Fruit fly (Drosophila melanogaster) whole organism, embryonic: ENCODE measurements around the gene CG3071.

ENCODE experiments used
- Ada2b ChIP-seq: fragments of 200-800 bp; sonication (Bioruptor generic); IDR thresholded peaks from 2 replicates; pipeline ENCODE4 v1.3.6; 2022; ENCODE audit warnings: missing biosample characterization, missing genetic modification characterization
- Aef1 ChIP-seq: fragments of 200-800 bp; sonication (Bioruptor generic); IDR thresholded peaks from 3 replicates; pipeline ENCODE4 v1.3.6; 2022; ENCODE audit warnings: missing biosample characterization, missing genetic modification characterization
- Atf-2 ChIP-seq: fragments of 200-800 bp; sonication (Bioruptor generic); optimal IDR thresholded peaks from 2 replicates; lab custom pipeline; 2016; ENCODE audit warnings: missing biosample characterization, missing genetic modification characterization
- Bdp1 ChIP-seq: fragments of 200-800 bp; sonication (Bioruptor generic); optimal IDR thresholded peaks from 3 replicates; lab custom pipeline; 2016; ENCODE audit warnings: missing biosample characterization, missing genetic modification characterization
- CG10462 ChIP-seq: fragments of 200-800 bp; sonication (Bioruptor generic); optimal IDR thresholded peaks from 2 replicates; lab custom pipeline; 2016; ENCODE audit warnings: missing biosample characterization, missing genetic modification characterization
- CG10654 ChIP-seq: fragments of 200-800 bp; sonication (Bioruptor generic); optimal IDR thresholded peaks from 2 replicates; lab custom pipeline; 2016; ENCODE audit warnings: missing biosample characterization, missing genetic modification characterization
- CG10979 ChIP-seq: fragments of 200-800 bp; sonication (Bioruptor generic); optimal IDR thresholded peaks from 2 replicates; lab custom pipeline; 2018; ENCODE audit warnings: missing biosample characterization, mild to moderate bottlenecking, missing genetic modification characterization, moderate library complexity
- CG15601 ChIP-seq: fragments of 200-800 bp; sonication (Bioruptor generic); optimal IDR thresholded peaks from 3 replicates; lab custom pipeline; 2019; ENCODE audit warnings: missing biosample characterization, mild to moderate bottlenecking, missing genetic modification characterization, moderate library complexity
- CG16779 ChIP-seq: fragments of 200-800 bp; sonication (Bioruptor generic); IDR thresholded peaks from 2 replicates; pipeline ENCODE4 v1.3.6; 2022; ENCODE audit warnings: missing biosample characterization, missing genetic modification characterization
- CG16863 ChIP-seq: fragments of 200-800 bp; sonication (Bioruptor generic); optimal IDR thresholded peaks from 3 replicates; lab custom pipeline; 2016; ENCODE audit warnings: missing biosample characterization, missing genetic modification characterization
- CG17912 ChIP-seq: fragments of 200-800 bp; sonication (Bioruptor generic); optimal IDR thresholded peaks from 2 replicates; lab custom pipeline; 2018; ENCODE audit warnings: missing biosample characterization, mild to moderate bottlenecking, missing genetic modification characterization
- CG18764 ChIP-seq: fragments of 200-800 bp; sonication (Bioruptor generic); optimal IDR thresholded peaks from 3 replicates; lab custom pipeline; 2016; ENCODE audit warnings: missing biosample characterization, missing genetic modification characterization
- CG30403 ChIP-seq: fragments of 200-800 bp; sonication (Bioruptor generic); optimal IDR thresholded peaks from 3 replicates; lab custom pipeline; 2016; ENCODE audit warnings: missing biosample characterization, missing genetic modification characterization
- CG3281 ChIP-seq: fragments of 200-800 bp; sonication (Bioruptor generic); optimal IDR thresholded peaks from 3 replicates; lab custom pipeline; 2017; ENCODE audit warnings: missing biosample characterization, mild to moderate bottlenecking, missing genetic modification characterization
- CG33213 ChIP-seq: fragments of 200-800 bp; sonication (Bioruptor generic); optimal IDR thresholded peaks from 3 replicates; lab custom pipeline; 2016; ENCODE audit warnings: missing biosample characterization, missing genetic modification characterization
- CG34224 ChIP-seq: fragments of 200-800 bp; sonication (Bioruptor generic); IDR thresholded peaks from 3 replicates; pipeline ENCODE4 v1.3.6; 2022; ENCODE audit warnings: missing biosample characterization, missing genetic modification characterization; ENCODE audit not compliant: partially characterized antibody
- CG34422 ChIP-seq: fragments of 200-800 bp; sonication (Bioruptor generic); IDR thresholded peaks from 3 replicates; pipeline ENCODE4 v1.3.6; 2022; ENCODE audit warnings: missing biosample characterization, missing genetic modification characterization
- CG4707 ChIP-seq: fragments of 200-800 bp; sonication (Bioruptor generic); optimal IDR thresholded peaks from 2 replicates; lab custom pipeline; 2018; ENCODE audit warnings: missing biosample characterization, mild to moderate bottlenecking, missing genetic modification characterization, moderate library complexity
- CG4854 ChIP-seq: fragments of 200-800 bp; sonication (Bioruptor generic); optimal IDR thresholded peaks from 2 replicates; lab custom pipeline; 2016; ENCODE audit warnings: missing biosample characterization, missing genetic modification characterization, inconsistent platforms
- CG5953 ChIP-seq: fragments of 200-800 bp; sonication (Bioruptor generic); IDR thresholded peaks from 2 replicates; pipeline ENCODE4 v1.3.6; 2022; ENCODE audit warnings: missing biosample characterization, missing genetic modification characterization
- CG6654 ChIP-seq: fragments of 200-800 bp; sonication (Bioruptor generic); optimal IDR thresholded peaks from 2 replicates; lab custom pipeline; 2017; ENCODE audit warnings: missing biosample characterization, mild to moderate bottlenecking, missing genetic modification characterization
- CG7928 ChIP-seq: fragments of 200-800 bp; sonication (Bioruptor generic); optimal IDR thresholded peaks from 2 replicates; lab custom pipeline; 2017; ENCODE audit warnings: missing biosample characterization, mild to moderate bottlenecking, missing genetic modification characterization
- CG8089 ChIP-seq: fragments of 200-800 bp; sonication (Bioruptor generic); optimal IDR thresholded peaks from 3 replicates; lab custom pipeline; 2016; ENCODE audit warnings: missing biosample characterization, missing genetic modification characterization
- CG8924 ChIP-seq: fragments of 200-800 bp; optimal IDR thresholded peaks from 3 replicates; lab custom pipeline; 2019; ENCODE audit warnings: missing biosample characterization, mild to moderate bottlenecking, missing genetic modification characterization, moderate library complexity
- CTCF ChIP-seq: fragments of 200-800 bp; sonication (Bioruptor generic); optimal IDR thresholded peaks from 2 replicates; lab custom pipeline; 2017; ENCODE audit warnings: missing biosample characterization, mild to moderate bottlenecking, missing genetic modification characterization, moderate library complexity
- CoRest ChIP-seq: fragments of 200-800 bp; sonication (Bioruptor generic); optimal IDR thresholded peaks from 3 replicates; lab custom pipeline; 2018; ENCODE audit warnings: missing biosample characterization, mild to moderate bottlenecking, missing genetic modification characterization, moderate library complexity
- HmgD ChIP-seq: fragments of 200-800 bp; sonication (Bioruptor generic); optimal IDR thresholded peaks from 3 replicates; lab custom pipeline; 2016; ENCODE audit warnings: missing biosample characterization, missing genetic modification characterization
- Hmx ChIP-seq: fragments of 200-800 bp; sonication (Bioruptor generic); optimal IDR thresholded peaks from 2 replicates; lab custom pipeline; 2016; ENCODE audit warnings: missing biosample characterization, missing genetic modification characterization
- MESR4 ChIP-seq: fragments of 200-800 bp; sonication (Bioruptor generic); optimal IDR thresholded peaks from 2 replicates; lab custom pipeline; 2018; ENCODE audit warnings: missing biosample characterization, mild to moderate bottlenecking, missing genetic modification characterization, moderate library complexity
- Optix ChIP-seq: fragments of 200-800 bp; sonication (Bioruptor generic); IDR thresholded peaks from 3 replicates; pipeline ENCODE4 v1.3.6; 2022; ENCODE audit warnings: missing biosample characterization, missing genetic modification characterization
- PHDP ChIP-seq: fragments of 200-800 bp; sonication (Bioruptor generic); optimal IDR thresholded peaks from 3 replicates; lab custom pipeline; 2018; ENCODE audit warnings: missing biosample characterization, mild to moderate bottlenecking, missing genetic modification characterization, moderate library complexity
- Stat92E ChIP-seq, 3 experiments: fragments of >200 bp in 2 of 3; fragments of 200-800 bp in 1 of 3; sonication (Bioruptor generic) in 1 of 3; optimal IDR thresholded peaks; 2 replicates each; lab custom pipeline; 2017 to 2019; ENCODE audit warnings: missing biosample characterization in 3 of 3, missing genetic modification characterization in 3 of 3, mild to moderate bottlenecking in 1 of 3, moderate library complexity in 1 of 3
- Xrp1 ChIP-seq: fragments of 200-800 bp; sonication (Bioruptor generic); IDR thresholded peaks from 2 replicates; pipeline ENCODE4 v1.3.6; 2022; ENCODE audit warnings: missing biosample characterization, missing genetic modification characterization
- ab ChIP-seq: fragments of 200-800 bp; sonication (Bioruptor generic); optimal IDR thresholded peaks from 2 replicates; lab custom pipeline; 2016; ENCODE audit warnings: missing biosample characterization, missing genetic modification characterization
- amos ChIP-seq: fragments of 200-800 bp; sonication (Bioruptor generic); IDR thresholded peaks from 2 replicates; pipeline ENCODE4 v1.3.6; 2022; ENCODE audit warnings: missing biosample characterization, missing genetic modification characterization; ENCODE audit not compliant: partially characterized antibody
- ato ChIP-seq: fragments of 200-800 bp; sonication (Bioruptor generic); IDR thresholded peaks from 2 replicates; pipeline ENCODE4 v1.3.6; 2022; ENCODE audit warnings: missing biosample characterization, missing genetic modification characterization; ENCODE audit not compliant: partially characterized antibody
- bowl ChIP-seq: fragments of 200-800 bp; sonication (Bioruptor generic); IDR thresholded peaks from 2 replicates; pipeline ENCODE4 v1.3.6; 2022; ENCODE audit warnings: missing biosample characterization, missing genetic modification characterization
- btn ChIP-seq: fragments of 200-800 bp; sonication (Bioruptor generic); optimal IDR thresholded peaks from 2 replicates; lab custom pipeline; 2016; ENCODE audit warnings: missing biosample characterization, missing genetic modification characterization
- crol ChIP-seq: fragments of 200-800 bp; sonication (Bioruptor generic); IDR thresholded peaks from 2 replicates; pipeline ENCODE4 v1.3.6; 2022; ENCODE audit warnings: missing biosample characterization, missing genetic modification characterization
- en ChIP-seq: fragments of 200-800 bp; sonication (Bioruptor generic); optimal IDR thresholded peaks from 2 replicates; lab custom pipeline; 2016; ENCODE audit warnings: missing biosample characterization, missing genetic modification characterization
- hth ChIP-seq: fragments of >200 bp; optimal IDR thresholded peaks from 2 replicates; lab custom pipeline; 2017; ENCODE audit warnings: inconsistent platforms
- pnt ChIP-seq: fragments of 200-800 bp; sonication (Bioruptor generic); optimal IDR thresholded peaks from 3 replicates; lab custom pipeline; 2016; ENCODE audit warnings: missing biosample characterization, missing genetic modification characterization
- sens-2 ChIP-seq: fragments of 200-800 bp; sonication (Bioruptor generic); IDR thresholded peaks from 2 replicates; pipeline ENCODE4 v1.3.6; 2022; ENCODE audit warnings: missing biosample characterization, missing genetic modification characterization
- slou ChIP-seq: fragments of 200-800 bp; sonication (Bioruptor generic); optimal IDR thresholded peaks from 3 replicates; lab custom pipeline; 2016; ENCODE audit warnings: missing biosample characterization, missing genetic modification characterization
- sr ChIP-seq: fragments of 200-800 bp; sonication (Bioruptor generic); IDR thresholded peaks from 3 replicates; pipeline ENCODE4 v1.3.6; 2022; ENCODE audit warnings: missing biosample characterization, missing genetic modification characterization
- tin ChIP-seq: fragments of 200-800 bp; sonication (Bioruptor generic); optimal IDR thresholded peaks from 3 replicates; lab custom pipeline; 2016; ENCODE audit warnings: missing biosample characterization, missing genetic modification characterization
- tio ChIP-seq: fragments of 200-800 bp; sonication (Bioruptor generic); optimal IDR thresholded peaks from 2 replicates; lab custom pipeline; 2017; ENCODE audit warnings: missing biosample characterization, missing genetic modification characterization, inconsistent platforms
- toy ChIP-seq: fragments of 200-800 bp; sonication (Bioruptor generic); IDR thresholded peaks from 2 replicates; pipeline ENCODE4 v1.3.6; 2022; ENCODE audit warnings: missing biosample characterization, missing genetic modification characterization
- wek ChIP-seq: fragments of 200-800 bp; sonication (Bioruptor generic); optimal IDR thresholded peaks from 3 replicates; lab custom pipeline; 2018; ENCODE audit warnings: missing biosample characterization, mild to moderate bottlenecking, missing genetic modification characterization, moderate library complexity
- zfh1 ChIP-seq: fragments of 200-800 bp; sonication (Bioruptor generic); IDR thresholded peaks from 3 replicates; pipeline ENCODE4 v1.3.6; 2022; ENCODE audit warnings: missing biosample characterization, missing genetic modification characterization

Gene CG3071

dm6 chrX:2303771-2304513, 41.3 kb downstream of the CG3071 start (continued):
- TF ChIP-seq CG34224 (GFP tag; lab: Robert Waterston, UW) (no peak), CG15601 (tag; lab: Kevin White, UChicago) (peak; percentile 85), Xrp1 (GFP tag; lab: Robert Waterston, UW) (peak; percentile 84), zfh1 (GFP tag; lab: Robert Waterston, UW) (peak; percentile 83), CG16863 (GFP tag; lab: Kevin White, UChicago) (peak; percentile 93), Aef1 (peak; percentile 84), CG34422 (GFP tag; lab: Robert Waterston, UW) (peak; percentile 82), CG8924 (tag; lab: Kevin White, UChicago) (peak; percentile 92), CG17912 (GFP tag; lab: Kevin White, UChicago) (no peak), CG4707 (GFP tag; lab: Kevin White, UChicago) (peak; percentile 78), PHDP (tag; lab: Kevin White, UChicago) (peak; percentile 92), CG6654 (peak; percentile 55), crol (GFP tag; lab: Robert Waterston, UW) (peak; percentile 95), CTCF (GFP tag; lab: Kevin White, UChicago) (peak; percentile 7), tin (GFP tag; lab: Kevin White, UChicago) (peak; percentile 84), MESR4 (peak; percentile 26), Atf-2 (GFP tag; lab: Kevin White, UChicago) (peak; percentile 89), wek (GFP tag; lab: Kevin White, UChicago) (peak; percentile 70), CG8089 (GFP tag; lab: Kevin White, UChicago) (peak; percentile 86), hth (no peak), btn (peak; percentile 90), CG16779 (GFP tag; lab: Robert Waterston, UW) (no peak), CG10654 (GFP tag; lab: Kevin White, UChicago) (peak; percentile 83), CG4854 (GFP tag; lab: Kevin White, UChicago) (peak; percentile 81), sens-2 (peak; percentile 63; the same call in 1 of the 2 replicates), Bdp1 (GFP tag; lab: Kevin White, UChicago) (peak; percentile 83), pnt (peak; percentile 80), Optix (GFP tag; lab: Robert Waterston, UW) (peak; percentile 86), CG10979 (peak; percentile 89), CG5953 (peak; percentile 72), CG3281 (GFP tag; lab: Kevin White, UChicago) (peak; percentile 89), HmgD (GFP tag; lab: Kevin White, UChicago) (peak; percentile 84), ato (no peak), CG18764 (peak; percentile 76), CG33213 (peak; percentile 82), CoRest (tag; lab: Kevin White, UChicago) (peak; percentile 90), CG10462 (GFP tag; lab: Kevin White, UChicago) (peak; percentile 73), slou (peak; percentile 64), ab (peak; percentile 85), bowl (GFP tag; lab: Robert Waterston, UW) (0 out of 2 replicates have a peak, but pooled peaks have one; percentile 50), CG30403 (GFP tag; lab: Kevin White, UChicago) (peak; percentile 90), CG7928 (GFP tag; lab: Kevin White, UChicago) (peak; percentile 56), amos (GFP tag; lab: Robert Waterston, UW) (no peak), Stat92E (GFP tag; optimal IDR thresholded peaks at IDR 0.05; lab: Kevin White, UChicago) (peak in 1 of 3 experiments; percentile 93), Ada2b (GFP tag; lab: Robert Waterston, UW) (peak; percentile 88), Hmx (GFP tag; lab: Kevin White, UChicago) (peak; percentile 3), tio (GFP tag; lab: Kevin White, UChicago) (peak; percentile 72), toy (GFP tag; lab: Robert Waterston, UW) (peak; percentile 54), en (peak; percentile 64), sr (GFP tag; lab: Robert Waterston, UW) (0 out of 3 replicates have a peak, but pooled peaks have one; percentile 11)
